Fruit fly (Drosophila melanogaster): ENCODE data around the gene Pdp.
A peak's percentile ranks its signal among the peaks of the same experiment; 100 is the strongest.

- TF ChIP-seq CG10348 (GFP tag; IDR thresholded peaks at IDR 0.05), result no peak
- no peak for TF ChIP-seq Pif1B (GFP tag; optimal IDR thresholded peaks at IDR 0.05)
- no peak for TF ChIP-seq Snoo (tag; optimal IDR thresholded peaks at IDR 0.05)
- peak; percentile 12; the same call in 1 of the 2 replicates for TF ChIP-seq CG12605 (GFP tag; IDR thresholded peaks at IDR 0.05)
- no peak for TF ChIP-seq CG8301 (tag; optimal IDR thresholded peaks at IDR 0.05)
- peak; percentile 5 for TF ChIP-seq CG17806 (tag; optimal IDR thresholded peaks at IDR 0.05)
- TF ChIP-seq EcR (GFP tag; optimal IDR thresholded peaks at IDR 0.05), result no peak
- no peak for TF ChIP-seq CG14655 (GFP tag; optimal IDR thresholded peaks at IDR 0.05)
- TF ChIP-seq CG34367 (tag; optimal IDR thresholded peaks at IDR 0.05), result no peak
- TF ChIP-seq Pif1A (GFP tag; optimal IDR thresholded peaks at IDR 0.05), result no peak
- no peak for TF ChIP-seq CG15710 (tag; optimal IDR thresholded peaks at IDR 0.05)
- TF ChIP-seq CG9948 (tag; optimal IDR thresholded peaks at IDR 0.05), result no peak
These were observed 43.1 kb downstream of the Pdp start for dm6 chrX:7691221-7691914.

Data from whole organism, pupa.